Worm (Caenorhabditis elegans): ENCODE measurements around the gene irld-61.

ce11 chrIII:12779676-12780337 lies 15.5 kb downstream of the irld-61 start, which contains the start of gene gab-1:
- no peak for TF ChIP-seq T22C8.4 (GFP tag; IDR thresholded peaks at IDR 0.05)
- no peak for TF ChIP-seq flt-1 (GFP tag; IDR thresholded peaks at IDR 0.05)
- no peak for TF ChIP-seq ref-1 (GFP tag; conservative IDR thresholded peaks at IDR 0.05)
- TF ChIP-seq cog-1 (tag; optimal IDR thresholded peaks at IDR 0.05), result no peak
- no peak for TF ChIP-seq med-1 (GFP tag; optimal IDR thresholded peaks at IDR 0.05; ENCODE audit: insufficient read depth)
- TF ChIP-seq tab-1 (GFP tag; IDR thresholded peaks at IDR 0.05), result no peak
- no peak for TF ChIP-seq ztf-29 (GFP tag; IDR thresholded peaks at IDR 0.05)
- no peak for TF ChIP-seq ztf-23 (GFP tag; IDR thresholded peaks at IDR 0.05)
